Worm (Caenorhabditis elegans) whole organism, L2 larva: ENCODE measurements around the gene col-79.

Experiments
- alr-1 ChIP-seq: fragments of 150-350 bp; optimal IDR thresholded peaks from 2 replicates; lab custom pipeline; 2014; ENCODE audit warnings: missing biosample characterization, missing genetic modification characterization
- ama-1 ChIP-seq: fragments of 150-350 bp; optimal IDR thresholded peaks from 2 replicates; lab custom pipeline; 2018; ENCODE audit warnings: inconsistent platforms
- blmp-1 ChIP-seq: sonication (generic microtip); optimal IDR thresholded peaks from 2 replicates; lab custom pipeline; 2017; ENCODE audit warnings: missing genetic modification characterization, mild to moderate bottlenecking, missing compliant biosample characterization, antibody characterized with exemption, moderate library complexity; ENCODE audit not compliant: insufficient read depth
- crh-2 ChIP-seq: sonication (generic microtip); optimal IDR thresholded peaks from 2 replicates; lab custom pipeline; 2017; ENCODE audit warnings: missing biosample characterization, missing genetic modification characterization
- elt-1 ChIP-seq: fragments of 150-350 bp; optimal IDR thresholded peaks from 2 replicates; lab custom pipeline; 2014; ENCODE audit warnings: missing biosample characterization, missing genetic modification characterization
- gmeb-1 ChIP-seq: fragments of 150-350 bp; optimal IDR thresholded peaks from 2 replicates; lab custom pipeline; 2014; ENCODE audit warnings: missing biosample characterization, missing genetic modification characterization
- lsy-2 ChIP-seq, 2 experiments: fragments of 150-350 bp in 1 of 2; sonication (generic microtip) in 1 of 2; optimal IDR thresholded peaks; 2 replicates each; lab custom pipeline; 2014 to 2017; ENCODE audit warnings: missing biosample characterization in 2 of 2, missing genetic modification characterization in 2 of 2
- peb-1 ChIP-seq: fragments of 150-350 bp; optimal IDR thresholded peaks from 2 replicates; lab custom pipeline; 2014; ENCODE audit warnings: missing biosample characterization, missing genetic modification characterization
- skn-1 ChIP-seq: sonication (generic microtip); optimal IDR thresholded peaks from 2 replicates; lab custom pipeline; 2017; ENCODE audit warnings: missing biosample characterization, missing genetic modification characterization
- ztf-1 ChIP-seq: fragments of 200-800 bp; sonication (Bioruptor generic); conservative IDR thresholded peaks from 2 replicates; pipeline ENCODE4 v1.3.6; 2022; ENCODE audit warnings: missing genetic modification characterization, missing compliant biosample characterization
- ztf-11 ChIP-seq: sonication (generic microtip); optimal IDR thresholded peaks from 2 replicates; lab custom pipeline; 2017; ENCODE audit warnings: missing biosample characterization, missing genetic modification characterization

DNA sequence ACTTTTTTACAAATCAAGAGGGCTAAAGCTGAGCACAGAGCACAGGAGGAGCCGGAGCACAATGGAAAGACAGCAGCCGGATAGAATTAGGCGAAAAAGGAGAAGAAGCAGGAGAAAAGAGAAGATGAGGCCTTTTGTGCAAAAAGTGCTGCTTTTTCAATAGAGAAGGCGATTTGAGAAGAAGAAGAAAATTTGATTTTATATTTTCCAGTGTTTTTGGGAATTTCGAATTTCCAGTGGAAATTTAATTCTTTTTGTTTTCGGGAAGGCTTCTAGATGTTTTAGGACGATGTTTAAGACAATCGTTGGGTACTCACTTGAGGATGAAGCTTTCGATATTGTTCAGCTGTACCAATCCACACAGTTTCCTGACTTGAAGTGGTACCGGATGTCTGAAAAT, 50.3 kb downstream of the col-79 start:
- TF ChIP-seq peb-1 (tag; lab: Kevin White, UChicago) (no peak), skn-1 (tag; lab: Kevin White, UChicago) (no peak), ama-1 (no peak), elt-1 (tag; lab: Kevin White, UChicago) (no peak), gmeb-1 (no peak), ztf-11 (tag; lab: Kevin White, UChicago) (no peak), blmp-1 (tag; lab: Kevin White, UChicago) (no peak), alr-1 (no peak), crh-2 (tag; lab: Kevin White, UChicago) (no peak), lsy-2 (tag; optimal IDR thresholded peaks at IDR 0.05; lab: Kevin White, UChicago) (no peak), ztf-1 (no peak)
